Fruit fly (Drosophila melanogaster): ENCODE data around the gene CG11134.
A peak's percentile ranks its signal among the peaks of the same experiment; 100 is the strongest.

Gene CG11134

DNA sequence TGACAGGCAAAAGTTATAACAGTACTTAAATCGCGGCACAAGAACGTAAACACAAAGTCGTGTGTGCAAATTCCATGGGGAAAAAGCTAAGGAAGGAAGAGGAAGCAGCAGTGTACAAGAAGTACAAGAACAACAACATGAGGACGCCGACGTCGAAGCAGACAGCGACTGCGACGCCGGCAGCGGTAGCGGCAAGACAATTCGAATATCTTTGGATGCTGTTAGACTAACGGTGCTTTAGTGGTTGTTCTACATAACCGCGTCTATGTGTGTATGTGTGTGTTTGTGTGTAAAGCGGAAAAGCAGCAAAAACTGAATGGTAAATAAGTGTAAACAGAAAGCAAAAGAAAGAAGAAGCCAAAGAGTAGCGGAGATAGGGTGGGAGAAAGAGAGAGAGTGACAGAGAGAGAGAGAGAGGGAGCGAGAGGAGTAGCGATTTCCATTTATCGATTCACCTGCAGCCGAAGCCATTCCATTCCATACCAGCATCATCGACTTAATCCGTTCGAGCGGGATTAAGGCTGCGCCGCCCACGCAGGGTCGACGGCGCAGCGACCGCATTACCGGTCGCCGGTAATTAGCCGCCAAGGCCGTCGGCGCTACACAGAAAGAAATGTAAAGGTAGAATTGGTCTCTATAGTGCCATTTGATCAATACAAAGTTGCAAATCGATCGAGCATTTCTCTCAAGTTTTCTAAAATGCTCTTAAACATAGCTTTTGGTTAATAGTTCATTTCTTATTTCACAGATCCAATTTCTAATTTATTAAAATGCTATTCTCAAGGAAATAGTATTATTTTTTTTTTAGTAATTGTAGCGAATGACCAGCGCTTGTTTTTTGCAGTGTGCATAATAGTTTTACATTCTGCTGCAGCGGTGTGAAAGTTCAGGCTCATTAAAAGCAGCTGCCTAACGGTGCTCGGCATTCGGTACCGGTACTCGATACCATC is 46.5 kb downstream of the CG11134 start (continued):
- TF ChIP-seq chn (GFP tag; optimal IDR thresholded peaks at IDR 0.05): peak; percentile 32
- TF ChIP-seq CG9817 (tag; optimal IDR thresholded peaks at IDR 0.05): peak; percentile 38
- TF ChIP-seq CG7745 (tag; optimal IDR thresholded peaks at IDR 0.05): no peak
- peak; percentile 10 for TF ChIP-seq scrt (GFP tag; optimal IDR thresholded peaks at IDR 0.05)
- TF ChIP-seq luna (GFP tag; optimal IDR thresholded peaks at IDR 0.05): no peak
- no peak for TF ChIP-seq CG17328 (GFP tag; IDR thresholded peaks at IDR 0.05)
- TF ChIP-seq CG2678 (tag; optimal IDR thresholded peaks at IDR 0.05): peak; percentile 69
- no peak for TF ChIP-seq YL-1 (GFP tag; optimal IDR thresholded peaks at IDR 0.05)
- TF ChIP-seq CG17385 (GFP tag; optimal IDR thresholded peaks at IDR 0.05): peak; percentile 75
- TF ChIP-seq CG18011 (GFP tag; optimal IDR thresholded peaks at IDR 0.05): no peak
- TF ChIP-seq twi (tag; optimal IDR thresholded peaks at IDR 0.05): no peak
- no peak for TF ChIP-seq tna (GFP tag; IDR thresholded peaks at IDR 0.05; ENCODE audit: partially characterized antibody)
- peak; percentile 69 for TF ChIP-seq Xbp1 (GFP tag; optimal IDR thresholded peaks at IDR 0.05)
- peak; percentile 12 for TF ChIP-seq ftz-f1 (GFP tag; optimal IDR thresholded peaks at IDR 0.05)
- peak; percentile 54 for TF ChIP-seq CG18599 (GFP tag; optimal IDR thresholded peaks at IDR 0.05)
- TF ChIP-seq ewg (GFP tag; optimal IDR thresholded peaks at IDR 0.05): peak; percentile 41
- TF ChIP-seq pan (optimal IDR thresholded peaks at IDR 0.05): no peak
- TF ChIP-seq pan (GFP tag; optimal IDR thresholded peaks at IDR 0.05 in 1 of 2, IDR thresholded peaks at IDR 0.05 in 1 of 2): peak in 1 of 2 experiments; percentile 34
- peak; percentile 54 for TF ChIP-seq CG6254 (GFP tag; optimal IDR thresholded peaks at IDR 0.05)
- TF ChIP-seq slp2 (GFP tag; optimal IDR thresholded peaks at IDR 0.05): no peak
- no peak for TF ChIP-seq pzg (GFP tag; optimal IDR thresholded peaks at IDR 0.05)
- TF ChIP-seq yki (optimal IDR thresholded peaks at IDR 0.05): no peak
- TF ChIP-seq CG17568 (GFP tag; optimal IDR thresholded peaks at IDR 0.05): peak; percentile 25
- TF ChIP-seq dan (GFP tag; IDR thresholded peaks at IDR 0.05): no peak
- peak; percentile 27 for TF ChIP-seq Dek (tag; optimal IDR thresholded peaks at IDR 0.05)
- TF ChIP-seq CG4360 (GFP tag; IDR thresholded peaks at IDR 0.05): 0 out of 2 replicates have a peak, but pooled peaks have one; percentile 26
- TF ChIP-seq CG6175 (GFP tag; IDR thresholded peaks at IDR 0.05): no peak
- 0 out of 2 replicates have a peak, but pooled peaks have one; percentile 28 for TF ChIP-seq CG14441 (GFP tag; IDR thresholded peaks at IDR 0.05)
- peak; percentile 81 for TF ChIP-seq dmrt99B (tag; optimal IDR thresholded peaks at IDR 0.05)
- TF ChIP-seq zen2 (GFP tag; IDR thresholded peaks at IDR 0.05; ENCODE audit: partially characterized antibody): no peak
- peak; percentile 27; the same call in 1 of the 2 replicates for TF ChIP-seq CG7372 (GFP tag; IDR thresholded peaks at IDR 0.05)
- no peak for TF ChIP-seq slou (GFP tag; optimal IDR thresholded peaks at IDR 0.05)
- peak; percentile 11 for TF ChIP-seq Fer3 (tag; optimal IDR thresholded peaks at IDR 0.05)
- no peak for TF ChIP-seq prd (optimal IDR thresholded peaks at IDR 0.05)
- peak; percentile 34; the same call in 2 of the 3 replicates for TF ChIP-seq prd (GFP tag; IDR thresholded peaks at IDR 0.05)
- TF ChIP-seq bsh (GFP tag; optimal IDR thresholded peaks at IDR 0.05): peak in 1 of 2 experiments; percentile 66
- TF ChIP-seq CG4707 (GFP tag; optimal IDR thresholded peaks at IDR 0.05): no peak
- peak; percentile 94 for TF ChIP-seq onecut (GFP tag; IDR thresholded peaks at IDR 0.05)
- peak; percentile 52; the same call in 1 of the 2 replicates for TF ChIP-seq Atf6 (GFP tag; IDR thresholded peaks at IDR 0.05)
- TF ChIP-seq Spps (tag; optimal IDR thresholded peaks at IDR 0.05): no peak
- no peak for TF ChIP-seq schlank (tag; optimal IDR thresholded peaks at IDR 0.05)
- TF ChIP-seq ATbp (GFP tag; optimal IDR thresholded peaks at IDR 0.05): peak; percentile 67
- TF ChIP-seq ssp (GFP tag; IDR thresholded peaks at IDR 0.05): no peak
- peak; percentile 42 for TF ChIP-seq NfI (GFP tag; optimal IDR thresholded peaks at IDR 0.05)
- TF ChIP-seq Dll (GFP tag; IDR thresholded peaks at IDR 0.05; ENCODE audit: partially characterized antibody): no peak
- TF ChIP-seq CG7963 (GFP tag; IDR thresholded peaks at IDR 0.05; ENCODE audit: partially characterized antibody): no peak
- peak; percentile 59 for TF ChIP-seq CG13424 (tag; optimal IDR thresholded peaks at IDR 0.05)
- peak; percentile 27 for TF ChIP-seq CG10431 (GFP tag; optimal IDR thresholded peaks at IDR 0.05)

Measured in whole organism, embryonic.